Worm (Caenorhabditis elegans): ENCODE data around the gene cni-1.

- TF ChIP-seq lin-13 (tag; optimal IDR thresholded peaks at IDR 0.05) = no peak
- no peak for TF ChIP-seq nhr-28 (tag; optimal IDR thresholded peaks at IDR 0.05)
- TF ChIP-seq snpc-4 (tag; optimal IDR thresholded peaks at IDR 0.05) = no peak
- no peak for TF ChIP-seq nhr-237 (tag; optimal IDR thresholded peaks at IDR 0.05)
- no peak for TF ChIP-seq unc-62 (GFP tag; optimal IDR thresholded peaks at IDR 0.05)
- no peak for TF ChIP-seq ceh-83 (GFP tag; optimal IDR thresholded peaks at IDR 0.05)
- no peak for TF ChIP-seq mep-1 (tag; optimal IDR thresholded peaks at IDR 0.05)
- TF ChIP-seq ceh-43 (GFP tag; optimal IDR thresholded peaks at IDR 0.05) = no peak
- TF ChIP-seq ztf-11 (tag; optimal IDR thresholded peaks at IDR 0.05) = no peak
- no peak for TF ChIP-seq elt-3 (tag; optimal IDR thresholded peaks at IDR 0.05)
- TF ChIP-seq M03D4.4 (tag; optimal IDR thresholded peaks at IDR 0.05) = no peak
- no peak for TF ChIP-seq ces-1 (GFP tag; optimal IDR thresholded peaks at IDR 0.05)
Measured at ce11 chrV:13195548-13195947, 15.4 kb downstream of the cni-1 start, which contains the start of gene F57B1.1.

Data from whole organism, mixed stage, embryonic.